Worm (Caenorhabditis elegans) whole organism, early embryonic: ENCODE results near the gene F23B2.10.

Experiments used
- hmg-4 ChIP-seq: fragments of 200-800 bp; sonication (Bioruptor generic); optimal IDR thresholded peaks from 2 replicates; lab custom pipeline; 2018; ENCODE audit warnings: mild to moderate bottlenecking, missing genetic modification characterization, missing compliant biosample characterization
- pes-1 ChIP-seq: fragments of 200-800 bp; sonication (Bioruptor generic); IDR thresholded peaks from 2 replicates; pipeline ENCODE4 v1.3.6; 2022; ENCODE audit warnings: missing genetic modification reagents, missing genetic modification characterization, missing compliant biosample characterization

DNA sequence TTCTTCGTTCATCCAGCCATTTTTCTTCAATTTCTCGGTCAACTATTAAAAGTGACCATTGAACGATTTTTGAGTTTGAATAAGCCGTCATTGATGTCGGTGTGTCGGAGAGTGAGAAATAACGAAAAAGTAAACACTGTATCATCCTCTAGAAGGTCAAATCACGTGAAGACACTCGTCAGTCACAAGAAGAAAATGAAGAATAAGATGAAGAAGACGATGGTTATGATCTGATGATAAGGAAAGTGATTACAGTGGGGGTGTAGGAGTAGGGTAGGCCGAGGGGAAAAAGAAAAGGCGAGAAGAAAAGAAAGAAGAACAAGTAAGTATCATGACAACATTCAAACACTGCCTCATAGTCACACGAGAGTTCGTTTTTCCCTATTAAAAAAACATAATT, 44.0 kb upstream of the F23B2.10 start:
- no peak for TF ChIP-seq pes-1 (GFP tag; lab: Robert Waterston, UW)
- TF ChIP-seq hmg-4 (GFP tag; lab: Kevin White, UChicago): no peak
